Worm (Caenorhabditis elegans) whole organism, mixed stage, embryonic: Measurements from ENCODE around the gene nspc-10.
"Not testable (repeated sequence)": the region's sequence is repeated elsewhere in the genome, so short reads cannot be mapped to it uniquely, and the experiment has no call there.

Source experiments
- M03D4.4 ChIP-seq: sonication (generic microtip); optimal IDR thresholded peaks from 2 replicates; lab custom pipeline; 2017; ENCODE audit warnings: mild to moderate bottlenecking, missing genetic modification characterization, missing compliant biosample characterization
- blmp-1 ChIP-seq: fragments of 150-350 bp; optimal IDR thresholded peaks from 2 replicates; lab custom pipeline; 2014; ENCODE audit warnings: missing biosample characterization, missing genetic modification characterization
- ceh-39 ChIP-seq: fragments of 150-350 bp; optimal IDR thresholded peaks from 2 replicates; lab custom pipeline; 2014; ENCODE audit warnings: missing biosample characterization, missing genetic modification characterization
- ceh-43 ChIP-seq: fragments of 200-800 bp; sonication (Bioruptor generic); optimal IDR thresholded peaks from 2 replicates; lab custom pipeline; 2018; ENCODE audit warnings: mild to moderate bottlenecking, missing genetic modification characterization, moderate library complexity, missing compliant biosample characterization
- ceh-83 ChIP-seq: fragments of 200-800 bp; sonication (Bioruptor generic); optimal IDR thresholded peaks from 2 replicates; lab custom pipeline; 2018; ENCODE audit warnings: mild to moderate bottlenecking, missing genetic modification characterization, missing compliant biosample characterization
- ces-1 ChIP-seq: fragments of 150-350 bp; optimal IDR thresholded peaks from 2 replicates; lab custom pipeline; 2014; ENCODE audit warnings: missing biosample characterization, missing genetic modification reagents, missing genetic modification characterization
- elt-1 ChIP-seq: sonication (generic microtip); optimal IDR thresholded peaks from 2 replicates; lab custom pipeline; 2017; ENCODE audit warnings: missing genetic modification characterization, mild to moderate bottlenecking, missing compliant biosample characterization, antibody characterized with exemption, moderate library complexity, borderline replicate concordance; ENCODE audit not compliant: insufficient read depth
- elt-3 ChIP-seq: fragments of 150-350 bp; optimal IDR thresholded peaks from 2 replicates; lab custom pipeline; 2014; ENCODE audit warnings: missing biosample characterization, missing genetic modification characterization
- flh-1 ChIP-seq: fragments of 200-800 bp; sonication (Bioruptor generic); optimal IDR thresholded peaks from 2 replicates; lab custom pipeline; 2018; ENCODE audit warnings: mild to moderate bottlenecking, missing genetic modification characterization, moderate library complexity, missing compliant biosample characterization
- ham-2 ChIP-seq: fragments of 200-800 bp; sonication (Bioruptor generic); optimal IDR thresholded peaks from 2 replicates; lab custom pipeline; 2018; ENCODE audit warnings: mild to moderate bottlenecking, missing genetic modification characterization, missing compliant biosample characterization
- lin-13 ChIP-seq: fragments of 150-350 bp; optimal IDR thresholded peaks from 2 replicates; lab custom pipeline; 2014; ENCODE audit warnings: missing biosample characterization, missing genetic modification characterization
- lin-32 ChIP-seq: fragments of 200-800 bp; sonication (Bioruptor generic); optimal IDR thresholded peaks from 2 replicates; lab custom pipeline; 2018; ENCODE audit warnings: mild to moderate bottlenecking, missing genetic modification characterization, missing compliant biosample characterization
- lsy-2 ChIP-seq: fragments of 150-350 bp; optimal IDR thresholded peaks from 2 replicates; lab custom pipeline; 2014; ENCODE audit warnings: missing biosample characterization, missing genetic modification characterization
- mls-2 ChIP-seq: sonication (generic microtip); optimal IDR thresholded peaks from 2 replicates; lab custom pipeline; 2016; ENCODE audit warnings: mild to moderate bottlenecking, missing genetic modification characterization, moderate library complexity, missing compliant biosample characterization
- nhr-12 ChIP-seq: fragments of 150-350 bp; optimal IDR thresholded peaks from 2 replicates; lab custom pipeline; 2014; ENCODE audit warnings: missing biosample characterization, missing genetic modification characterization
- nhr-2 ChIP-seq: fragments of 150-350 bp; optimal IDR thresholded peaks from 2 replicates; lab custom pipeline; 2014; ENCODE audit warnings: missing biosample characterization, missing genetic modification characterization
- nhr-237 ChIP-seq: fragments of 150-350 bp; optimal IDR thresholded peaks from 2 replicates; lab custom pipeline; 2014; ENCODE audit warnings: missing biosample characterization, missing genetic modification characterization
- nhr-28 ChIP-seq: fragments of 150-350 bp; optimal IDR thresholded peaks from 2 replicates; lab custom pipeline; 2014; ENCODE audit warnings: missing biosample characterization, missing genetic modification characterization
- nhr-76 ChIP-seq: sonication (generic microtip); optimal IDR thresholded peaks from 2 replicates; lab custom pipeline; 2017; ENCODE audit warnings: missing biosample characterization, missing genetic modification characterization
- pha-4 ChIP-seq: fragments of 150-350 bp; optimal IDR thresholded peaks from 2 replicates; lab custom pipeline; 2018; ENCODE audit warnings: missing biosample characterization, missing genetic modification reagents, missing genetic modification characterization
- sem-2 ChIP-seq: fragments of 200-800 bp; sonication (Bioruptor generic); optimal IDR thresholded peaks from 2 replicates; lab custom pipeline; 2018; ENCODE audit warnings: mild to moderate bottlenecking, missing genetic modification characterization, missing compliant biosample characterization
- sptf-1 ChIP-seq: sonication (generic microtip); optimal IDR thresholded peaks from 2 replicates; lab custom pipeline; 2017; ENCODE audit warnings: mild to moderate bottlenecking, missing genetic modification characterization, moderate library complexity, missing compliant biosample characterization
- tbx-8 ChIP-seq: fragments of 200-800 bp; sonication (Bioruptor generic); optimal IDR thresholded peaks from 2 replicates; lab custom pipeline; 2018; ENCODE audit warnings: mild to moderate bottlenecking, missing genetic modification characterization, moderate library complexity, missing compliant biosample characterization
- unc-120 ChIP-seq: sonication (generic microtip); optimal IDR thresholded peaks from 2 replicates; lab custom pipeline; 2017; ENCODE audit warnings: missing genetic modification characterization, missing compliant biosample characterization; ENCODE audit not compliant: poor library complexity, severe bottlenecking
- unc-39 ChIP-seq: fragments of 150-350 bp; optimal IDR thresholded peaks from 2 replicates; lab custom pipeline; 2014; ENCODE audit warnings: missing biosample characterization, missing genetic modification characterization
- unc-62 ChIP-seq: fragments of 150-350 bp; optimal IDR thresholded peaks from 2 replicates; lab custom pipeline; 2014; ENCODE audit warnings: missing biosample characterization, missing genetic modification reagents, missing genetic modification characterization
- ztf-11 ChIP-seq: fragments of 150-350 bp; optimal IDR thresholded peaks from 2 replicates; lab custom pipeline; 2014; ENCODE audit warnings: missing biosample characterization, missing genetic modification characterization

The nspc-10 gene

ce11 chrX:12299834-12300233 lies 43.6 kb upstream of the nspc-10 start, which contains the start of gene W06D11.5:
Gene W06D11.5, plus strand, starts transcription at chrX:12300134.
- TF ChIP-seq flh-1 (GFP tag; lab: Kevin White, UChicago) (no peak), sem-2 (GFP tag; lab: Kevin White, UChicago) (no peak), sptf-1 (tag; lab: Kevin White, UChicago) (no peak), ces-1 (no peak), lsy-2 (no peak), ham-2 (GFP tag; lab: Kevin White, UChicago) (no peak), mls-2 (tag; lab: Kevin White, UChicago) (no peak), nhr-12 (tag; lab: Kevin White, UChicago) (no peak), pha-4 (tag; lab: Kevin White, UChicago) (no peak), tbx-8 (no peak), unc-120 (tag; lab: Kevin White, UChicago) (no peak), ceh-83 (GFP tag; lab: Kevin White, UChicago) (no peak), nhr-76 (no peak)

ce11 chrX:12302755-12303154 lies 40.7 kb upstream of the nspc-10 start, which contains the start of gene dot-1.3:
Gene dot-1.3, minus strand, starts transcription at chrX:12302855.
- TF ChIP-seq ceh-43 (GFP tag; lab: Kevin White, UChicago); lin-32 (GFP tag; lab: Kevin White, UChicago); nhr-2 (tag; lab: Kevin White, UChicago): not testable (repeated sequence)
- TF ChIP-seq, all 35 proteins: peak for 0; not testable (repeated sequence) for 35

ce11 chrX:12304231-12304630 lies 39.2 kb upstream of the nspc-10 start:
- no peak for TF ChIP-seq elt-3 (tag; lab: Kevin White, UChicago)
- no peak for TF ChIP-seq blmp-1
- TF ChIP-seq sptf-1 (tag; lab: Kevin White, UChicago): no peak
- TF ChIP-seq unc-62 (GFP tag; lab: Kevin White, UChicago): no peak
- TF ChIP-seq M03D4.4 (tag; lab: Kevin White, UChicago): no peak
- no peak for TF ChIP-seq nhr-237

- TF ChIP-seq ztf-11 (tag; lab: Kevin White, UChicago) (no peak), nhr-28 (no peak), ceh-43 (GFP tag; lab: Kevin White, UChicago) (no peak), flh-1 (GFP tag; lab: Kevin White, UChicago) (no peak), mls-2 (tag; lab: Kevin White, UChicago) (no peak), ceh-83 (GFP tag; lab: Kevin White, UChicago) (no peak), tbx-8 (no peak), lin-32 (GFP tag; lab: Kevin White, UChicago) (no peak)
Observed at ce11 chrX:12306565-12306964, 36.8 kb upstream of the nspc-10 start, which contains the start of gene phf-32. Gene phf-32, plus strand, starts transcription at chrX:12306865.

ce11 chrX:12308045-12308499 lies 35.3 kb upstream of the nspc-10 start, which contains the start of gene F17A2.16:
Gene F17A2.16, plus strand, starts transcription at chrX:12308449.
- TF ChIP-seq ceh-83 (GFP tag; lab: Kevin White, UChicago); elt-1 (tag; lab: Kevin White, UChicago); flh-1 (GFP tag; lab: Kevin White, UChicago): not testable (repeated sequence)

- no peak for TF ChIP-seq nhr-28
- TF ChIP-seq ceh-39 (tag; lab: Kevin White, UChicago): no peak
- no peak for TF ChIP-seq ceh-43 (GFP tag; lab: Kevin White, UChicago)
- no peak for TF ChIP-seq M03D4.4 (tag; lab: Kevin White, UChicago)
- TF ChIP-seq lin-13 (tag; lab: Kevin White, UChicago): no peak
Observed at ce11 chrX:12313779-12314178, 29.6 kb upstream of the nspc-10 start.

- TF ChIP-seq unc-39 (tag; lab: Kevin White, UChicago) (no peak), nhr-237 (no peak), sem-2 (GFP tag; lab: Kevin White, UChicago) (no peak)
Observed at ce11 chrX:12314395-12314794, 29.0 kb upstream of the nspc-10 start.
